Fruit fly (Drosophila melanogaster) whole organism, adult: ENCODE measurements around the gene Coq7.

Experiments
- CG11617 ChIP-seq: fragments of 200-800 bp; sonication (Bioruptor generic); optimal IDR thresholded peaks from 2 replicates; lab custom pipeline; 2017; ENCODE audit warnings: mild to moderate bottlenecking, missing biosample characterization, missing genetic modification reagents, missing genetic modification characterization
- CG12768 ChIP-seq: fragments of 200-800 bp; sonication (Bioruptor generic); optimal IDR thresholded peaks from 2 replicates; lab custom pipeline; 2017; ENCODE audit warnings: missing biosample characterization, missing genetic modification characterization, mild to moderate bottlenecking, moderate library complexity, missing genetic modification reagents
- CG1620 ChIP-seq: fragments of 200-800 bp; sonication (Bioruptor generic); optimal IDR thresholded peaks from 2 replicates; lab custom pipeline; 2016; ENCODE audit warnings: missing biosample characterization, missing genetic modification characterization
- CG5204 ChIP-seq: fragments of 200-800 bp; sonication (Bioruptor generic); optimal IDR thresholded peaks from 2 replicates; lab custom pipeline; 2016; ENCODE audit warnings: missing biosample characterization, missing genetic modification characterization
- Clk ChIP-seq: fragments of 200-800 bp; sonication (Bioruptor generic); optimal IDR thresholded peaks from 2 replicates; lab custom pipeline; 2017; ENCODE audit warnings: missing biosample characterization, missing genetic modification characterization
- Mnt ChIP-seq: fragments of 200-800 bp; sonication (Bioruptor generic); optimal IDR thresholded peaks from 2 replicates; lab custom pipeline; 2016; ENCODE audit warnings: missing biosample characterization, mild to moderate bottlenecking, missing genetic modification characterization
- bab1 ChIP-seq: fragments of 200-800 bp; sonication (Bioruptor generic); optimal IDR thresholded peaks from 3 replicates; lab custom pipeline; 2019; ENCODE audit warnings: missing biosample characterization, mild to moderate bottlenecking, missing genetic modification characterization, moderate library complexity
- cic ChIP-seq: fragments of 200-800 bp; sonication (Bioruptor generic); optimal IDR thresholded peaks from 2 replicates; lab custom pipeline; 2017; ENCODE audit warnings: missing biosample characterization, mild to moderate bottlenecking, missing genetic modification characterization, moderate library complexity
- cnc ChIP-seq, 2 experiments: fragments of >200 bp; optimal IDR thresholded peaks; 2 replicates each; lab custom pipeline; 2017
- kay ChIP-seq: fragments of 200-800 bp; sonication (Bioruptor generic); peaks from one replicate; lab custom pipeline; 2016; ENCODE audit warnings: missing biosample characterization, missing genetic modification characterization, borderline replicate concordance

DNA sequence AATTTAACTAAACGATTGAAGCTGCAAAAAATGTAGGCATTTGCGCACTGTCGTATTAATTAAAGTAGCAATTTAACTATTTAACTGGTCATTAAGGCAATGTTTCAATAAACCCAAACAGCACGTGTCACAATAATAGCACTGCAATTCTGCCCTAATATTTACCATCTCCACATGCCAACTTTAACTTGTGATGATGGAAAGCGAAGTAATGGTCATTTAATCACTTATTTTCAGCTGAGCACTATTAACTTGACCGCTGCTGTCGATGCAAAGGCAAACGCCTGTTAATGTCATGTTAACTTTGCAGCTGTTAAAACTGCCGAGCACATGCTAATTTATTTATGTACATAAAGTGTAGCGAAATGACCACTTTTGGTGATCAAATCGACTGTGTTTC is 23.2 kb downstream of the Coq7 start:
- TF ChIP-seq Clk (GFP tag; lab: Kevin White, UChicago) (no peak), Mnt (GFP tag; lab: Kevin White, UChicago) (no peak), CG1620 (no peak), CG5204 (GFP tag; lab: Kevin White, UChicago) (no peak), CG12768 (GFP tag; lab: Kevin White, UChicago) (no peak), cnc (optimal IDR thresholded peaks at IDR 0.05; lab: Kevin White, UChicago) (no peak), bab1 (GFP tag; lab: Kevin White, UChicago) (peak; percentile 68), kay (GFP tag; lab: Kevin White, UChicago) (no peak), cic (GFP tag; lab: Kevin White, UChicago) (no peak), CG11617 (GFP tag; lab: Kevin White, UChicago) (no peak)
